Worm (Caenorhabditis elegans) whole organism, L1 larva: Measurements from ENCODE around the gene subs-4.
A peak's percentile ranks its signal among the peaks of the same experiment; 100 is the strongest.

Source experiments
- fkh-10 ChIP-seq: sonication (generic microtip); optimal IDR thresholded peaks from 2 replicates; lab custom pipeline; 2017; ENCODE audit warnings: missing biosample characterization, missing genetic modification reagents, missing genetic modification characterization
- fos-1 ChIP-seq: fragments of 150-350 bp; optimal IDR thresholded peaks from 2 replicates; lab custom pipeline; 2014; ENCODE audit warnings: missing biosample characterization, missing genetic modification characterization
- grh-1 ChIP-seq: fragments of 200-800 bp; sonication (Bioruptor generic); IDR thresholded peaks from 2 replicates; pipeline ENCODE4 v1.3.6; 2022; ENCODE audit warnings: missing genetic modification reagents, missing genetic modification characterization, missing compliant biosample characterization
- jun-1 ChIP-seq: fragments of 150-350 bp; optimal IDR thresholded peaks from 2 replicates; lab custom pipeline; 2014; ENCODE audit warnings: missing biosample characterization, missing genetic modification reagents, missing genetic modification characterization
- nhr-77 ChIP-seq: fragments of 150-350 bp; optimal IDR thresholded peaks from 2 replicates; lab custom pipeline; 2014; ENCODE audit warnings: missing biosample characterization, missing genetic modification characterization
- rnt-1 ChIP-seq: sonication (generic microtip); optimal IDR thresholded peaks from 2 replicates; lab custom pipeline; 2016; ENCODE audit warnings: mild to moderate bottlenecking, missing genetic modification characterization, moderate library complexity, missing compliant biosample characterization
- unc-62 ChIP-seq: fragments of 150-350 bp; optimal IDR thresholded peaks from 2 replicates; lab custom pipeline; 2014; ENCODE audit warnings: missing biosample characterization, missing genetic modification reagents, missing genetic modification characterization

DNA sequence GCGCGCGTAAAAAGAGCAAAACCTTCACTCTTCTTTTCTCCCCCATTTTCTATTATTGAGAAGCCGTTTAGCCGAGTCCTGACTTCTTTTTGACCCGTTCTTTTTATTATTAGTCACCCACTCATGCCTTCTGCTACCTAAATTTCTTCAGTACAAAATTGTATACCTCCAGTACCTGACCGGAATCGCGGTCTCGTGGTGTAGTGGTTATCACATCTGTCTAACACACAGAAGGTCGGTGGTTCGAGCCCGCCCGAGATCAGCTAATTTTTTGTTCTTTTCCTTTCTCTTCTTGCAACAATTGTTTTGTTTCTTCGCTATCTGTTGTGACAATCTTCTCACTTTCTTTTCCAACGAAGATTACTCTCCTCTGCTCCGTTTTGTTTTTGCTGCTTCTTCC lies 29.2 kb upstream of the subs-4 start:
- no peak for TF ChIP-seq nhr-77 (tag; lab: Kevin White, UChicago)
- TF ChIP-seq fkh-10 (GFP tag; lab: Kevin White, UChicago): no peak
- no peak for TF ChIP-seq unc-62 (GFP tag; lab: Kevin White, UChicago)
- TF ChIP-seq grh-1 (GFP tag; lab: Robert Waterston, UW): no peak
- TF ChIP-seq jun-1 (tag; lab: Kevin White, UChicago): no peak
- no peak for TF ChIP-seq fos-1
- TF ChIP-seq rnt-1 (tag; lab: Kevin White, UChicago): peak; percentile 72
